Fruit fly (Drosophila melanogaster): ENCODE measurements around the gene CG4572.

CG4572 gene

DNA sequence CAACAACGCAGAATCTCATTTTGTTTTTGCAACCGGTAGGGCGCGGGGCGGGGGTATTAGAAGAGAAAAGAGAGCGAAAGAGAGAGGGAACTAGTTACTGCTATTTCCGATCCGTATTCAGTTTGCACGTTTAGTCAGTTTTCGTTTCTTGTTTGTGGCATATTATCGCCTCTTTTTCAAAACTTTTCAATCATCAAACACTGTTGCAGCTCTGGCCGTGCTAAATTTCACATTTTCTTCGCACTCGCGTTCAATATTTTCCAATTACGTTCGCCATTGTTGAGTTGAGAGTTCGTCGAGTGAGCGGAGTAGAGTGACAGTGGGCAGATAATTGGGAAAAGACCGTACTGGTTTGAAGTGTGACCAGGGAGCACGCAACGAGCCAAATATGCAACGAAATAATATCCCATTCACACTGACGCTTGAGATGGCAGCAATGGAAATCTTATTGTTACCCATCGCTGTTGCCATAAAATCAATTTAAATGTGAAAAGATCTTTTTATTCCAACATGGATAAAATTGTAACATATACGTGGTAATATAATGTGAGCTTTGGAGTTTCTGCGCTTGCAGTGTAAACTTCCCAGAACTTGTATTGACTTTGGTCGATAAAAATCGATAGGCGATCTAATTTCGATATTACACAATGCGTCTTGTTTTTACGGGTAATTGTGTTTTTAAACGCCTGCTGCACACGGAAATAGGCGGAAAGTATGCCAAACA, 3.0 kb downstream of the CG4572 start, which contains the start of the genes Ire1 and Mrm2 (continued):
- TF ChIP-seq CG10654 (GFP tag; optimal IDR thresholded peaks at IDR 0.05): peak; percentile 69
- peak; percentile 58 for TF ChIP-seq B-H2 (GFP tag; optimal IDR thresholded peaks at IDR 0.05)
- peak; percentile 70 for TF ChIP-seq da (GFP tag; optimal IDR thresholded peaks at IDR 0.05)
- peak; percentile 63 for TF ChIP-seq Max (GFP tag; optimal IDR thresholded peaks at IDR 0.05)
- peak; percentile 85 for TF ChIP-seq CG9876 (GFP tag; optimal IDR thresholded peaks at IDR 0.05)
- TF ChIP-seq CG6689 (GFP tag; IDR thresholded peaks at IDR 0.05): peak; percentile 81
- TF ChIP-seq Sox102F (GFP tag; optimal IDR thresholded peaks at IDR 0.05): peak; percentile 78
- TF ChIP-seq Hr78 (GFP tag; optimal IDR thresholded peaks at IDR 0.05): peak; percentile 1 to 72
- TF ChIP-seq fd64A (GFP tag; optimal IDR thresholded peaks at IDR 0.05): no peak
- TF ChIP-seq gt (GFP tag; IDR thresholded peaks at IDR 0.05): peak; percentile 38; the same call in 1 of the 2 replicates
- peak; percentile 67 for TF ChIP-seq en (GFP tag; optimal IDR thresholded peaks at IDR 0.05)
- no peak for TF ChIP-seq tap (tag; optimal IDR thresholded peaks at IDR 0.05)
- TF ChIP-seq Gsc (GFP tag; IDR thresholded peaks at IDR 0.05): peak; percentile 58; the same call in 1 of the 2 replicates
- TF ChIP-seq ro (GFP tag; IDR thresholded peaks at IDR 0.05): no peak
- peak; percentile 86 for TF ChIP-seq HmgZ (tag; optimal IDR thresholded peaks at IDR 0.05)
- peak; percentile 86 for TF ChIP-seq sob (GFP tag; IDR thresholded peaks at IDR 0.05)
- TF ChIP-seq Myb (GFP tag; optimal IDR thresholded peaks at IDR 0.05): peak; percentile 84
- peak; percentile 1 for TF ChIP-seq pfk (GFP tag; optimal IDR thresholded peaks at IDR 0.05)
- TF ChIP-seq Oaz (GFP tag; IDR thresholded peaks at IDR 0.05): peak; percentile 56
- no peak for TF ChIP-seq CG42726 (GFP tag; IDR thresholded peaks at IDR 0.05; ENCODE audit: partially characterized antibody)
- peak; percentile 80 for TF ChIP-seq unpg (GFP tag; optimal IDR thresholded peaks at IDR 0.05)
- TF ChIP-seq insv (GFP tag; optimal IDR thresholded peaks at IDR 0.05): peak in 1 of 2 experiments; percentile 68
- peak; percentile 49 for TF ChIP-seq tio (GFP tag; optimal IDR thresholded peaks at IDR 0.05)
- peak; percentile 49 for TF ChIP-seq cato (GFP tag; optimal IDR thresholded peaks at IDR 0.05; ENCODE audit: borderline replicate concordance)
- peak; percentile 96 for TF ChIP-seq Elba2 (GFP tag; optimal IDR thresholded peaks at IDR 0.05)
- TF ChIP-seq sim (GFP tag; IDR thresholded peaks at IDR 0.05): no peak
- TF ChIP-seq ind (GFP tag; optimal IDR thresholded peaks at IDR 0.05): peak; percentile 83
- peak; percentile 95 for TF ChIP-seq shn (GFP tag; optimal IDR thresholded peaks at IDR 0.05)
- peak; percentile 79 for TF ChIP-seq unc-4 (GFP tag; IDR thresholded peaks at IDR 0.05; ENCODE audit: partially characterized antibody)
- TF ChIP-seq tin (GFP tag; optimal IDR thresholded peaks at IDR 0.05): peak; percentile 78
- TF ChIP-seq B-H1 (GFP tag; IDR thresholded peaks at IDR 0.05): 0 out of 3 replicates have a peak, but pooled peaks have one; percentile 38
- peak; percentile 26 for TF ChIP-seq ac (GFP tag; optimal IDR thresholded peaks at IDR 0.05)
- TF ChIP-seq kah (GFP tag; optimal IDR thresholded peaks at IDR 0.05): peak; percentile 38
- TF ChIP-seq CG4282 (GFP tag; optimal IDR thresholded peaks at IDR 0.05): peak; percentile 77
- peak; percentile 79 for TF ChIP-seq E2f1 (GFP tag; IDR thresholded peaks at IDR 0.05)
- peak; percentile 90 for TF ChIP-seq dm (GFP tag; optimal IDR thresholded peaks at IDR 0.05)
- TF ChIP-seq Mrtf (GFP tag; IDR thresholded peaks at IDR 0.05): peak; percentile 80
- peak; percentile 79 for TF ChIP-seq Scr (GFP tag; IDR thresholded peaks at IDR 0.05; ENCODE audit: partially characterized antibody)
- TF ChIP-seq Fer2 (tag; optimal IDR thresholded peaks at IDR 0.05): peak; percentile 50
- peak; percentile 83 for TF ChIP-seq CG4820 (GFP tag; optimal IDR thresholded peaks at IDR 0.05)
- no peak for TF ChIP-seq dati (GFP tag; IDR thresholded peaks at IDR 0.05)
- TF ChIP-seq CG8765 (GFP tag; IDR thresholded peaks at IDR 0.05): peak; percentile 76
- peak; percentile 6 for TF ChIP-seq run (tag; optimal IDR thresholded peaks at IDR 0.05)
- peak; percentile 47 for TF ChIP-seq CG11723 (GFP tag; optimal IDR thresholded peaks at IDR 0.05)
- peak; percentile 78 for TF ChIP-seq Chrac-16 (GFP tag; optimal IDR thresholded peaks at IDR 0.05)
- TF ChIP-seq CG31388 (GFP tag; optimal IDR thresholded peaks at IDR 0.05): peak; percentile 63
- TF ChIP-seq NC2β (GFP tag; optimal IDR thresholded peaks at IDR 0.05): peak; percentile 91
- peak; percentile 47 for TF ChIP-seq D19A (tag; optimal IDR thresholded peaks at IDR 0.05)
- TF ChIP-seq CHES-1-like (GFP tag; optimal IDR thresholded peaks at IDR 0.05): peak; percentile 93
- TF ChIP-seq D19B (GFP tag; optimal IDR thresholded peaks at IDR 0.05): peak; percentile 34
